Worm (Caenorhabditis elegans) whole organism, midembryonic: ENCODE results near the gene K07G6.1.

Source experiments
- T22C8.4 ChIP-seq: fragments of 200-800 bp; sonication (Bioruptor generic); IDR thresholded peaks from 2 replicates; pipeline ENCODE4 v1.3.6; 2022; ENCODE audit warnings: missing genetic modification characterization, missing compliant biosample characterization
- flt-1 ChIP-seq: fragments of 200-800 bp; sonication (Bioruptor generic); IDR thresholded peaks from 2 replicates; pipeline ENCODE4 v1.3.6; 2022; ENCODE audit warnings: missing genetic modification characterization, missing compliant biosample characterization
- ref-1 ChIP-seq: fragments of 200-800 bp; sonication (Bioruptor generic); conservative IDR thresholded peaks from 2 replicates; pipeline ENCODE4 v1.3.6; 2022; ENCODE audit warnings: missing genetic modification reagents, missing genetic modification characterization, missing compliant biosample characterization

ce11 chrII:1752990-1753389 is 11.6 kb downstream of the K07G6.1 start, which contains the start of gene F36H5.9:
- TF ChIP-seq ref-1 (GFP tag; lab: Robert Waterston, UW) (no peak), T22C8.4 (no peak), flt-1 (GFP tag; lab: Robert Waterston, UW) (no peak)
